Worm (Caenorhabditis elegans) whole organism, mixed stage, embryonic: ENCODE results near the gene fkh-9.

ENCODE experiments used
- lin-13 ChIP-seq: fragments of 150-350 bp; optimal IDR thresholded peaks from 2 replicates; lab custom pipeline; 2014; ENCODE audit warnings: missing biosample characterization, missing genetic modification characterization
- lsy-2 ChIP-seq: fragments of 150-350 bp; optimal IDR thresholded peaks from 2 replicates; lab custom pipeline; 2014; ENCODE audit warnings: missing biosample characterization, missing genetic modification characterization
- sptf-1 ChIP-seq: sonication (generic microtip); optimal IDR thresholded peaks from 2 replicates; lab custom pipeline; 2017; ENCODE audit warnings: mild to moderate bottlenecking, missing genetic modification characterization, moderate library complexity, missing compliant biosample characterization
- unc-62 ChIP-seq: fragments of 150-350 bp; optimal IDR thresholded peaks from 2 replicates; lab custom pipeline; 2014; ENCODE audit warnings: missing biosample characterization, missing genetic modification reagents, missing genetic modification characterization

ce11 chrX:3791098-3791497 is 35.7 kb downstream of the fkh-9 start:
- no peak for TF ChIP-seq lsy-2 (tag; lab: Kevin White, UChicago)
- TF ChIP-seq unc-62 (GFP tag; lab: Kevin White, UChicago), result no peak
- no peak for TF ChIP-seq sptf-1 (tag; lab: Kevin White, UChicago)
- no peak for TF ChIP-seq lin-13
